Worm (Caenorhabditis elegans): Measurements from ENCODE around the gene ZK686.5.

ce11 chrIII:7815571-7816348 is 48.4 kb upstream of the ZK686.5 start:
- TF ChIP-seq mab-5 (tag; optimal IDR thresholded peaks at IDR 0.05), result peak; percentile 91
- TF ChIP-seq unc-62 (GFP tag; optimal IDR thresholded peaks at IDR 0.05), result no peak
- no peak for TF ChIP-seq pha-4 (tag; optimal IDR thresholded peaks at IDR 0.05)
- no peak for TF ChIP-seq unc-39 (tag; optimal IDR thresholded peaks at IDR 0.05)
- no peak for TF ChIP-seq nhr-28 (tag; optimal IDR thresholded peaks at IDR 0.05)
- TF ChIP-seq elt-3 (tag; optimal IDR thresholded peaks at IDR 0.05), result no peak

All from whole organism, mixed stage, embryonic.